Worm (Caenorhabditis elegans) whole organism, young adult: ENCODE measurements around the gene nsy-7.

Source experiments
- D2030.7 ChIP-seq: fragments of 200-800 bp; sonication (Bioruptor generic); IDR thresholded peaks from 2 replicates; pipeline ENCODE4 v1.3.6; 2022; ENCODE audit warnings: missing genetic modification reagents, missing genetic modification characterization, missing compliant biosample characterization
- ZK185.1 ChIP-seq: sonication (generic microtip); optimal IDR thresholded peaks from 2 replicates; lab custom pipeline; 2016; ENCODE audit warnings: mild to moderate bottlenecking, missing genetic modification characterization, missing compliant biosample characterization; ENCODE audit not compliant: poor library complexity, severe bottlenecking
- ccch-3 ChIP-seq: fragments of 200-800 bp; sonication (Bioruptor generic); optimal IDR thresholded peaks from 2 replicates; lab custom pipeline; 2018; ENCODE audit warnings: mild to moderate bottlenecking, missing genetic modification characterization, missing compliant biosample characterization
- lag-1 ChIP-seq: fragments of 200-800 bp; sonication (Bioruptor generic); IDR thresholded peaks from 2 replicates; pipeline ENCODE4 v1.3.6; 2022; ENCODE audit warnings: missing genetic modification reagents, missing genetic modification characterization, missing compliant biosample characterization
- nhr-27 ChIP-seq: fragments of 200-800 bp; sonication (Bioruptor generic); optimal IDR thresholded peaks from 2 replicates; lab custom pipeline; 2018; ENCODE audit warnings: mild to moderate bottlenecking, missing genetic modification characterization, moderate library complexity, missing compliant biosample characterization
- rec-8 ChIP-seq, 2 experiments: sonication (generic microtip); optimal IDR thresholded peaks; 2 replicates each; lab custom pipeline; 2016; ENCODE audit warnings: mild to moderate bottlenecking in 2 of 2, missing genetic modification characterization in 2 of 2, missing genetic modification reagents in 2 of 2, missing genotype in 2 of 2, missing biosample characterization in 1 of 2, missing compliant biosample characterization in 1 of 2, moderate library complexity in 1 of 2
- sdz-38 ChIP-seq: sonication (generic microtip); optimal IDR thresholded peaks from 2 replicates; lab custom pipeline; 2016; ENCODE audit warnings: missing genotype, missing genetic modification characterization, missing compliant biosample characterization
- unc-62 ChIP-seq: fragments of 150-350 bp; optimal IDR thresholded peaks from 2 replicates; lab custom pipeline; 2014; ENCODE audit warnings: missing biosample characterization, missing genetic modification reagents, missing genetic modification characterization
- ztf-25 ChIP-seq: fragments of 200-800 bp; sonication (Bioruptor generic); IDR thresholded peaks from 2 replicates; pipeline ENCODE4 v1.3.6; 2022; ENCODE audit warnings: missing genetic modification reagents, missing genetic modification characterization, missing compliant biosample characterization
- ztf-3 ChIP-seq: fragments of 200-800 bp; sonication (Bioruptor generic); optimal IDR thresholded peaks from 2 replicates; lab custom pipeline; 2018; ENCODE audit warnings: mild to moderate bottlenecking, missing genetic modification characterization, missing compliant biosample characterization

DNA sequence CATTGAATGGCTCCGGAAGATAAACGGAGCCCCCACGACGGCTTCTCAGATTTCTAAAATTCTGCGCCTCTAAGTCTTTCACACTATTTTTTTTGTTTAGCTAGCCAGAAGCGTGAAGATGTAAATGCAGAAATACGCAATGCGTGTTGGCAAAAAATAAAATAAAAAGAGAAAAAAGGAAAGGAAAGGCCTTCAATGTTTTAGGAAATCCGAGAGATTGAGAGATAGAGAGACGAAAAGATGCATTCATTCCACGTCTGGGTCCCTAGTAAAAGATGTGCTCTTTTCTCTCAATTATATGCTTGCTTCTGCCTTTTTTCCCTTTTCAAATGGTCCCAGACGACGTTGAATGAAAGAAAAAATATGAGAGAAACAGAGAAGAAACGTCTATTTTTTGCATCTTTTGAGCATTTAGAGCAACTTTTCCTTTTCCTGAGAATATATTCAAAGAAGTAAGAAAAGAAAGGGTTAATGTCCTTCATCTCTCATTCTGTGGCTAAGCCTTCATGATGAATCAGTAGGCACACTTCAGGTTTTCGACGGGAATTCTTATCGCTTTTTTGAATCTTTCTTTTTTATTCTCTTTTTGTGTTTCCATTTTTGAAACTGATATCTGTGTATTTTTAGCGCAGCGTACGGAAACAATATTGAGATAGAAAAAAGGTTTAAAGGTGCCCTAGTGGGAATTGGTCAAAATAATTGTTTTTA lies 45.7 kb downstream of the nsy-7 start:
- TF ChIP-seq D2030.7 (no peak), ztf-3 (GFP tag; lab: Kevin White, UChicago) (no peak), ztf-25 (no peak), nhr-27 (tag; lab: Kevin White, UChicago) (no peak), sdz-38 (tag; lab: Kevin White, UChicago) (no peak), rec-8 (tag; optimal IDR thresholded peaks at IDR 0.05; lab: Kevin White, UChicago) (no peak), ccch-3 (GFP tag; lab: Kevin White, UChicago) (no peak), lag-1 (no peak), unc-62 (GFP tag; lab: Kevin White, UChicago) (no peak), ZK185.1 (tag; lab: Kevin White, UChicago) (no peak)
